Worm (Caenorhabditis elegans) whole organism, L1 larva: Measurements from ENCODE around the gene F13E9.15.
A peak's percentile ranks its signal among the peaks of the same experiment; 100 is the strongest.

Source experiments
- C34B4.2 ChIP-seq: sonication (generic microtip); optimal IDR thresholded peaks from 2 replicates; lab custom pipeline; 2017; ENCODE audit warnings: mild to moderate bottlenecking, missing genetic modification characterization, missing compliant biosample characterization
- F16B12.6 ChIP-seq: fragments of 150-350 bp; optimal IDR thresholded peaks from 2 replicates; lab custom pipeline; 2014; ENCODE audit warnings: missing biosample characterization, missing genetic modification characterization
- aha-1 ChIP-seq: fragments of 150-350 bp; optimal IDR thresholded peaks from 2 replicates; lab custom pipeline; 2014; ENCODE audit warnings: missing biosample characterization, missing genetic modification characterization
- aly-2 ChIP-seq: fragments of 150-350 bp; optimal IDR thresholded peaks from 2 replicates; lab custom pipeline; 2014; ENCODE audit warnings: missing biosample characterization, missing genetic modification characterization
- ama-1 ChIP-seq: fragments of 150-350 bp; optimal IDR thresholded peaks from 2 replicates; lab custom pipeline; 2014
- ceh-82 ChIP-seq, 3 experiments: fragments of 150-350 bp in 1 of 3; sonication (generic microtip) in 2 of 3; optimal IDR thresholded peaks; 2 replicates each; lab custom pipeline; 2014 to 2017; ENCODE audit warnings: missing biosample characterization in 3 of 3, missing genetic modification characterization in 3 of 3
- dpl-1 ChIP-seq, 3 experiments: fragments of 150-350 bp in 2 of 3; sonication (generic microtip) in 1 of 3; optimal IDR thresholded peaks; 2 replicates each; lab custom pipeline; 2014 to 2017; ENCODE audit warnings: missing biosample characterization in 3 of 3, missing genetic modification characterization in 3 of 3, missing genetic modification reagents in 3 of 3
- efl-1 ChIP-seq, 4 experiments: fragments of 150-350 bp; optimal IDR thresholded peaks in 3 of 4; peaks in 1 of 4; 1 replicate in 1 of 4; 2 replicates in 3 of 4; lab custom pipeline; 2014; ENCODE audit warnings: missing biosample characterization in 2 of 4, missing genetic modification characterization in 2 of 4, missing genetic modification reagents in 2 of 4
- efl-3 ChIP-seq: fragments of 200-800 bp; sonication (Bioruptor generic); optimal IDR thresholded peaks from 2 replicates; lab custom pipeline; 2018; ENCODE audit warnings: mild to moderate bottlenecking, missing genetic modification characterization, missing compliant biosample characterization
- egl-13 ChIP-seq: sonication (generic microtip); optimal IDR thresholded peaks from 2 replicates; lab custom pipeline; 2016; ENCODE audit warnings: missing genotype, missing genetic modification reagents, missing genetic modification characterization, missing compliant biosample characterization
- egl-27 ChIP-seq, 2 experiments: fragments of 150-350 bp in 1 of 2; sonication (generic microtip); optimal IDR thresholded peaks; 3 replicates each; lab custom pipeline; 2017 to 2018; ENCODE audit warnings: missing biosample characterization in 2 of 2, missing genetic modification characterization in 2 of 2, missing genetic modification reagents in 2 of 2
- elt-2 ChIP-seq: sonication (generic microtip); optimal IDR thresholded peaks from 2 replicates; lab custom pipeline; 2016; ENCODE audit warnings: missing genetic modification characterization, mild to moderate bottlenecking, inconsistent platforms, missing compliant biosample characterization, missing genetic modification reagents
- elt-3 ChIP-seq, 6 experiments: fragments of 150-350 bp in 1 of 6; sonication (generic microtip); optimal IDR thresholded peaks; 2 replicates each; lab custom pipeline; 2017 to 2018; ENCODE audit warnings: missing biosample characterization in 6 of 6, missing genetic modification characterization in 6 of 6, inconsistent platforms in 1 of 6
- ets-5 ChIP-seq: fragments of 200-800 bp; sonication (Bioruptor generic); IDR thresholded peaks from 2 replicates; pipeline ENCODE4 v1.3.6; 2022; ENCODE audit warnings: missing genetic modification characterization, missing compliant biosample characterization
- fkh-10 ChIP-seq: sonication (generic microtip); optimal IDR thresholded peaks from 2 replicates; lab custom pipeline; 2017; ENCODE audit warnings: missing biosample characterization, missing genetic modification reagents, missing genetic modification characterization
- fkh-4 ChIP-seq: sonication (generic microtip); optimal IDR thresholded peaks from 2 replicates; lab custom pipeline; 2016; ENCODE audit warnings: missing compliant biosample characterization, missing genetic modification characterization, borderline replicate concordance
- fkh-8 ChIP-seq: sonication (generic microtip); optimal IDR thresholded peaks from 2 replicates; lab custom pipeline; 2016; ENCODE audit warnings: mild to moderate bottlenecking, missing genetic modification characterization, missing compliant biosample characterization
- fos-1 ChIP-seq: fragments of 150-350 bp; optimal IDR thresholded peaks from 2 replicates; lab custom pipeline; 2014; ENCODE audit warnings: missing biosample characterization, missing genetic modification characterization
- hlh-4 ChIP-seq: sonication (generic microtip); optimal IDR thresholded peaks from 2 replicates; lab custom pipeline; 2016; ENCODE audit warnings: mild to moderate bottlenecking, missing genetic modification characterization, missing compliant biosample characterization
- jun-1 ChIP-seq: fragments of 150-350 bp; optimal IDR thresholded peaks from 2 replicates; lab custom pipeline; 2014; ENCODE audit warnings: missing biosample characterization, missing genetic modification reagents, missing genetic modification characterization
- lin-13 ChIP-seq: fragments of 150-350 bp; optimal IDR thresholded peaks from 2 replicates; lab custom pipeline; 2014; ENCODE audit warnings: missing biosample characterization, missing genetic modification reagents, missing genetic modification characterization
- lin-14 ChIP-seq: fragments of 200-800 bp; sonication (Bioruptor generic); optimal IDR thresholded peaks from 2 replicates; lab custom pipeline; 2018; ENCODE audit warnings: mild to moderate bottlenecking, missing genetic modification characterization, moderate library complexity, missing compliant biosample characterization
- lin-39 ChIP-seq: fragments of 150-350 bp; optimal IDR thresholded peaks from 2 replicates; lab custom pipeline; 2014; ENCODE audit warnings: missing biosample characterization, missing genetic modification reagents, missing genetic modification characterization
- mab-9 ChIP-seq: fragments of 200-800 bp; sonication (Bioruptor generic); IDR thresholded peaks from 2 replicates; pipeline ENCODE4 v1.3.6; 2022; ENCODE audit warnings: missing genetic modification reagents, missing genetic modification characterization, missing compliant biosample characterization
- mdl-1 ChIP-seq, 2 experiments: fragments of 150-350 bp; optimal IDR thresholded peaks; 2 replicates each; lab custom pipeline; 2014 to 2017; ENCODE audit warnings: missing biosample characterization in 2 of 2, missing genetic modification characterization in 2 of 2, inconsistent platforms in 1 of 2
- mep-1 ChIP-seq: fragments of 150-350 bp; optimal IDR thresholded peaks from 2 replicates; lab custom pipeline; 2014; ENCODE audit warnings: missing biosample characterization, missing genetic modification characterization
- nhr-12 ChIP-seq: sonication (generic microtip); optimal IDR thresholded peaks from 2 replicates; lab custom pipeline; 2017; ENCODE audit warnings: missing biosample characterization, missing genetic modification characterization
- nhr-20 ChIP-seq: sonication (generic microtip); optimal IDR thresholded peaks from 2 replicates; lab custom pipeline; 2016; ENCODE audit warnings: mild to moderate bottlenecking, missing genetic modification characterization, missing compliant biosample characterization
- nhr-237 ChIP-seq: fragments of 150-350 bp; optimal IDR thresholded peaks from 2 replicates; lab custom pipeline; 2014; ENCODE audit warnings: missing biosample characterization, missing genetic modification characterization
- nhr-28 ChIP-seq: fragments of 150-350 bp; optimal IDR thresholded peaks from 2 replicates; lab custom pipeline; 2014; ENCODE audit warnings: missing biosample characterization, missing genetic modification characterization
- nhr-47 ChIP-seq: sonication (generic microtip); optimal IDR thresholded peaks from 2 replicates; lab custom pipeline; 2016; ENCODE audit warnings: mild to moderate bottlenecking, missing genetic modification characterization, moderate library complexity, missing compliant biosample characterization
- nhr-77 ChIP-seq: fragments of 150-350 bp; optimal IDR thresholded peaks from 2 replicates; lab custom pipeline; 2014; ENCODE audit warnings: missing biosample characterization, missing genetic modification characterization
- nhr-85 ChIP-seq: sonication (generic microtip); peaks from one replicate; lab custom pipeline; 2016; ENCODE audit warnings: missing genetic modification characterization, inconsistent platforms, missing compliant biosample characterization
- nhr-90 ChIP-seq: sonication (generic microtip); optimal IDR thresholded peaks from 2 replicates; lab custom pipeline; 2016; ENCODE audit warnings: mild to moderate bottlenecking, missing genetic modification characterization, missing compliant biosample characterization; ENCODE audit not compliant: poor library complexity
- pag-3 ChIP-seq: sonication (generic microtip); optimal IDR thresholded peaks from 2 replicates; lab custom pipeline; 2017; ENCODE audit warnings: missing genetic modification characterization, mild to moderate bottlenecking, missing compliant biosample characterization, antibody characterized with exemption, borderline replicate concordance; ENCODE audit not compliant: insufficient read depth
- pax-3 ChIP-seq: fragments of 200-800 bp; sonication (Bioruptor generic); optimal IDR thresholded peaks from 2 replicates; lab custom pipeline; 2018; ENCODE audit warnings: mild to moderate bottlenecking, missing genetic modification characterization, moderate library complexity, missing compliant biosample characterization
- skn-1 ChIP-seq: fragments of 150-350 bp; optimal IDR thresholded peaks from 2 replicates; lab custom pipeline; 2014; ENCODE audit warnings: missing biosample characterization, missing genetic modification characterization
- snu-23 ChIP-seq: sonication (generic microtip); optimal IDR thresholded peaks from 2 replicates; lab custom pipeline; 2016; ENCODE audit warnings: missing genetic modification characterization, missing compliant biosample characterization
- sox-4 ChIP-seq: sonication (generic microtip); optimal IDR thresholded peaks from 2 replicates; lab custom pipeline; 2016; ENCODE audit warnings: missing genetic modification characterization, missing compliant biosample characterization
- sup-37 ChIP-seq: fragments of 200-800 bp; sonication (Bioruptor generic); optimal IDR thresholded peaks from 2 replicates; lab custom pipeline; 2018; ENCODE audit warnings: mild to moderate bottlenecking, missing genetic modification characterization, missing compliant biosample characterization
- tlp-1 ChIP-seq: fragments of 150-350 bp; optimal IDR thresholded peaks from 2 replicates; lab custom pipeline; 2014; ENCODE audit warnings: missing biosample characterization, missing genetic modification characterization
- unc-62 ChIP-seq: fragments of 150-350 bp; optimal IDR thresholded peaks from 2 replicates; lab custom pipeline; 2014; ENCODE audit warnings: missing biosample characterization, missing genetic modification reagents, missing genetic modification characterization
- unc-86 ChIP-seq: sonication (generic microtip); optimal IDR thresholded peaks from 2 replicates; lab custom pipeline; 2016; ENCODE audit warnings: missing genetic modification characterization, missing compliant biosample characterization
- vab-15 ChIP-seq: sonication (generic microtip); optimal IDR thresholded peaks from 2 replicates; lab custom pipeline; 2017; ENCODE audit warnings: missing genotype, mild to moderate bottlenecking, missing genetic modification characterization, missing compliant biosample characterization
- zip-4 ChIP-seq: fragments of 200-800 bp; sonication (Bioruptor generic); optimal IDR thresholded peaks from 2 replicates; lab custom pipeline; 2018; ENCODE audit warnings: mild to moderate bottlenecking, missing genetic modification characterization, moderate library complexity, missing compliant biosample characterization

F13E9.15 gene

DNA sequence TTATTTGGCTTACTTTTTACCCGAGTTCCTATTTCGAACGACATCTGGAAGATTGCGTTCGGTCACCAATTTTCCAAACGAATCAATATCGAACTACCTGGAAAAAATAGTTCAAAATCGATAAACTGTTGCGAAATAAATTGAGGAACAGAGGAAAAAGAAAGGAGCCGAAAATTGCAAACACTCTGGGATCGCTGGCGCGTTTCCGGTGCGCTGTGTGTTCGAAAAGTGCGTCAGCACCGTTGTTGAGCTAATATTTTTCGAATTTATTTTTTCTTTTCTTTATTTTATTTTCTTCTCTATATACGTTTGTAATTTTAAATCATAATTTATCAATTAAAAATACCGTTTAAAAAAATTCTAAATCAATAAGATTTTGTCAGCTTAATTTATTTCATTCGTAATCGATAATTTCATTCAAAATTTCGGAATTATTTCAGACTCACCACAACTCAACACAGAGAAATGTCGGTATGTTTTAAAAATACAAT, 43.4 kb upstream of the F13E9.15 start, which contains the start of the genes dnc-1 and lsm-7 (continued):
- TF ChIP-seq unc-86 (tag; lab: Kevin White, UChicago), result peak; percentile 52
- TF ChIP-seq unc-62 (GFP tag; lab: Kevin White, UChicago), result no peak
- TF ChIP-seq fkh-10, result peak; percentile 46
- TF ChIP-seq nhr-77 (tag; lab: Kevin White, UChicago), result peak; percentile 60
- TF ChIP-seq snu-23 (GFP tag; lab: Kevin White, UChicago), result peak; percentile 76
- TF ChIP-seq nhr-47 (tag; lab: Kevin White, UChicago), result peak; percentile 72
- TF ChIP-seq ets-5 (GFP tag; lab: Robert Waterston, UW), result no peak
- no peak for TF ChIP-seq C34B4.2 (tag; lab: Kevin White, UChicago)
- TF ChIP-seq elt-2 (tag; lab: Kevin White, UChicago), result peak; percentile 6
- TF ChIP-seq mdl-1 (tag; optimal IDR thresholded peaks at IDR 0.05; lab: Kevin White, UChicago), result peak in 1 of 2 experiments; percentile 34
- peak; percentile 13 for TF ChIP-seq pax-3
- no peak for TF ChIP-seq ama-1 (lab: Kevin White, UChicago)
- peak; percentile 69 for TF ChIP-seq fkh-8
- TF ChIP-seq ceh-82 (tag; optimal IDR thresholded peaks at IDR 0.05; lab: Kevin White, UChicago), result peak; percentile 53 to 73 (median 63)
- no peak for TF ChIP-seq sox-4 (tag; lab: Kevin White, UChicago)
- peak; percentile 70 for TF ChIP-seq nhr-20
- peak; percentile 90 for TF ChIP-seq lin-14 (GFP tag; lab: Kevin White, UChicago)
- peak; percentile 68 for TF ChIP-seq lin-13 (GFP tag; lab: Kevin White, UChicago)
- TF ChIP-seq zip-4 (GFP tag; lab: Kevin White, UChicago), result peak; percentile 90
- peak in 1 of 2 experiments; percentile 3 for TF ChIP-seq egl-27 (tag; optimal IDR thresholded peaks at IDR 0.05; lab: Kevin White, UChicago)
- peak; percentile 39 for TF ChIP-seq F16B12.6 (tag; lab: Kevin White, UChicago)
- peak; percentile 20 for TF ChIP-seq nhr-90 (tag; lab: Kevin White, UChicago)
- peak; percentile 82 for TF ChIP-seq nhr-85 (tag; lab: Kevin White, UChicago)
- TF ChIP-seq efl-3 (GFP tag; lab: Kevin White, UChicago), result no peak
- TF ChIP-seq mep-1, result peak; percentile 86
- peak; percentile 67 for TF ChIP-seq jun-1 (tag; lab: Kevin White, UChicago)
- no peak for TF ChIP-seq nhr-28 (tag; lab: Kevin White, UChicago)
- peak; percentile 45 for TF ChIP-seq fos-1 (tag; lab: Kevin White, UChicago)
- peak; percentile 73 for TF ChIP-seq skn-1 (tag; lab: Kevin White, UChicago)
- peak in 2 of 6 experiments; percentile 45 to 46 for TF ChIP-seq elt-3 (tag; optimal IDR thresholded peaks at IDR 0.05; lab: Kevin White, UChicago)
- peak; percentile 27; the same call in 1 of the 2 replicates for TF ChIP-seq mab-9 (GFP tag; lab: Robert Waterston, UW)
- no peak for TF ChIP-seq fkh-4 (tag; lab: Kevin White, UChicago)
- TF ChIP-seq, all 84 proteins: peak for 43

DNA sequence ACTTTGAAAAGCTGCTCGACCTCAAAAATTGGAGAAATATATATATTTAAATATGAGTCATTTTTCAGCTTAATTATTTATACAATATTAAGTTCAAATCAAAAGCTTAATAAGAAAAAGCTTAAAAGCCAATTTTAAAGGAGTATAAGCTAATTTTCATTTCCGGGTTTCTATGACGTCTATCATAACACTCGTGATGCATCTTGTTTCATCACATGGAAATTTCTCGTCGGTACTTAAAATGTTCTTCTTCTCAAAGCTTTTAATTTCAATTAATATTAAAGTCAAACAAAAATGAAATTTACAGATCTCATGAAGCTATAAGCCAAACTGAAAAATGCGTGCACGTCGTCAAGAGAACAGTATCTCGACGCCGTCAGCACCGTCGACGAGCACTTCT, 30.1 kb upstream of the F13E9.15 start, which contains the start of gene rbr-2:
rbr-2 (plus strand) TSS at position 301 of the 400 bp plus-strand sequence.
- TF ChIP-seq dpl-1 (GFP tag; optimal IDR thresholded peaks at IDR 0.05; lab: Kevin White, UChicago), result no peak
- TF ChIP-seq lin-14 (GFP tag; lab: Kevin White, UChicago), result no peak

- TF ChIP-seq ama-1 (lab: Kevin White, UChicago) (no peak), egl-13 (tag; lab: Kevin White, UChicago) (no peak), aly-2 (tag; lab: Kevin White, UChicago) (no peak), sup-37 (GFP tag; lab: Kevin White, UChicago) (no peak), mdl-1 (tag; optimal IDR thresholded peaks at IDR 0.05; lab: Kevin White, UChicago) (peak in 1 of 2 experiments; percentile 93), snu-23 (GFP tag; lab: Kevin White, UChicago) (peak; percentile 91), nhr-47 (tag; lab: Kevin White, UChicago) (peak; percentile 81), hlh-4 (no peak), lin-39 (tag; lab: Kevin White, UChicago) (peak; percentile 10), nhr-28 (tag; lab: Kevin White, UChicago) (no peak), ets-5 (GFP tag; lab: Robert Waterston, UW) (no peak), vab-15 (no peak), nhr-12 (tag; lab: Kevin White, UChicago) (no peak), nhr-237 (tag; lab: Kevin White, UChicago) (peak; percentile 49), aha-1 (peak; percentile 48), tlp-1 (tag; lab: Kevin White, UChicago) (no peak), dpl-1 (GFP tag; optimal IDR thresholded peaks at IDR 0.05; lab: Kevin White, UChicago) (peak; percentile 47 to 64 (median 54)), pag-3 (peak; percentile 22), fos-1 (tag; lab: Kevin White, UChicago) (peak; percentile 48), efl-1 (optimal IDR thresholded peaks at IDR 0.05; lab: Kevin White, UChicago) (peak; percentile 78 to 88), efl-1 (GFP tag; optimal IDR thresholded peaks at IDR 0.05 in 1 of 2; lab: Kevin White, UChicago) (peak; percentile 60 to 93), F16B12.6 (tag; lab: Kevin White, UChicago) (no peak), efl-3 (GFP tag; lab: Kevin White, UChicago) (no peak)
These were observed 29.3 kb upstream of the F13E9.15 start for ce11 chrIV:10918877-10919560.
